Worm (Caenorhabditis elegans) whole organism, young adult: ENCODE data around the gene T13C5.3.
A peak's percentile ranks its signal among the peaks of the same experiment; 100 is the strongest.

ENCODE experiments used
- B0019.2 ChIP-seq: fragments of 200-800 bp; sonication (Bioruptor generic); conservative IDR thresholded peaks from 2 replicates; pipeline ENCODE4 v1.3.6; 2022; ENCODE audit warnings: missing genetic modification reagents, missing genetic modification characterization, missing compliant biosample characterization
- B0261.1 ChIP-seq: sonication (generic microtip); optimal IDR thresholded peaks from 2 replicates; lab custom pipeline; 2016; ENCODE audit warnings: mild to moderate bottlenecking, missing genetic modification characterization, moderate library complexity, missing compliant biosample characterization
- F10E7.11 ChIP-seq: sonication (generic microtip); optimal IDR thresholded peaks from 2 replicates; lab custom pipeline; 2017; ENCODE audit warnings: mild to moderate bottlenecking, missing genetic modification characterization, moderate library complexity, missing compliant biosample characterization
- F33H1.4 ChIP-seq: fragments of 200-800 bp; sonication (Bioruptor generic); IDR thresholded peaks from 2 replicates; pipeline ENCODE4 v1.3.6; 2022; ENCODE audit warnings: missing genetic modification reagents, missing genetic modification characterization, missing compliant biosample characterization
- K12H6.12 ChIP-seq: fragments of 200-800 bp; sonication (Bioruptor generic); optimal IDR thresholded peaks from 2 replicates; lab custom pipeline; 2018; ENCODE audit warnings: mild to moderate bottlenecking, missing genetic modification characterization, missing compliant biosample characterization
- Y67H2A.10 ChIP-seq: fragments of 200-800 bp; sonication (Bioruptor generic); conservative IDR thresholded peaks from 2 replicates; pipeline ENCODE4 v1.3.6; 2022; ENCODE audit warnings: missing genetic modification reagents, missing genetic modification characterization, missing compliant biosample characterization
- ZK185.1 ChIP-seq: sonication (generic microtip); optimal IDR thresholded peaks from 2 replicates; lab custom pipeline; 2016; ENCODE audit warnings: mild to moderate bottlenecking, missing genetic modification characterization, missing compliant biosample characterization; ENCODE audit not compliant: poor library complexity, severe bottlenecking
- akir-1 ChIP-seq: fragments of 200-800 bp; sonication (Bioruptor generic); optimal IDR thresholded peaks from 2 replicates; lab custom pipeline; 2018; ENCODE audit warnings: mild to moderate bottlenecking, missing genetic modification characterization, moderate library complexity, missing compliant biosample characterization
- attf-3 ChIP-seq: fragments of 200-800 bp; sonication (Bioruptor generic); conservative IDR thresholded peaks from 2 replicates; pipeline ENCODE4 v1.3.6; 2022; ENCODE audit warnings: missing genetic modification reagents, missing genetic modification characterization, missing compliant biosample characterization
- attf-5 ChIP-seq: fragments of 200-800 bp; sonication (Bioruptor generic); optimal IDR thresholded peaks from 2 replicates; lab custom pipeline; 2018; ENCODE audit warnings: mild to moderate bottlenecking, missing genetic modification characterization, missing compliant biosample characterization
- bed-1 ChIP-seq: fragments of 200-800 bp; sonication (Bioruptor generic); IDR thresholded peaks from 2 replicates; pipeline ENCODE4 v1.3.6; 2022; ENCODE audit warnings: missing genetic modification reagents, missing genetic modification characterization, missing compliant biosample characterization
- ceh-100 ChIP-seq: fragments of 200-800 bp; sonication (Bioruptor generic); IDR thresholded peaks from 2 replicates; pipeline ENCODE4 v1.3.6; 2022; ENCODE audit warnings: missing genetic modification reagents, missing genetic modification characterization, missing compliant biosample characterization
- ceh-58 ChIP-seq: fragments of 200-800 bp; sonication (Bioruptor generic); IDR thresholded peaks from 2 replicates; pipeline ENCODE4 v1.3.6; 2022; ENCODE audit warnings: missing genetic modification characterization, missing compliant biosample characterization
- dpl-1 ChIP-seq: fragments of 150-350 bp; optimal IDR thresholded peaks from 2 replicates; lab custom pipeline; 2014; ENCODE audit warnings: missing biosample characterization, missing genetic modification reagents, missing genetic modification characterization
- egl-44 ChIP-seq: fragments of 200-800 bp; sonication (Bioruptor generic); IDR thresholded peaks from 2 replicates; pipeline ENCODE4 v1.3.6; 2022; ENCODE audit warnings: missing genetic modification reagents, missing genetic modification characterization, missing compliant biosample characterization
- fkh-3 ChIP-seq: sonication (generic microtip); optimal IDR thresholded peaks from 2 replicates; lab custom pipeline; 2016; ENCODE audit warnings: mild to moderate bottlenecking, missing genetic modification characterization, missing compliant biosample characterization
- hmg-20 ChIP-seq: fragments of 200-800 bp; sonication (Bioruptor generic); IDR thresholded peaks from 2 replicates; pipeline ENCODE4 v1.3.6; 2022; ENCODE audit warnings: missing genetic modification reagents, missing genetic modification characterization, missing compliant biosample characterization
- hsf-1 ChIP-seq: fragments of 200-800 bp; sonication (Bioruptor generic); IDR thresholded peaks from 2 replicates; pipeline ENCODE4 v1.3.6; 2022; ENCODE audit warnings: missing genetic modification reagents, missing genetic modification characterization, missing compliant biosample characterization
- let-526 ChIP-seq: fragments of 200-800 bp; sonication (Bioruptor generic); IDR thresholded peaks from 2 replicates; pipeline ENCODE4 v1.3.6; 2022; ENCODE audit warnings: missing genetic modification reagents, missing genetic modification characterization, missing compliant biosample characterization
- let-607 ChIP-seq, 2 experiments: fragments of 200-800 bp in 1 of 2; sonication (Bioruptor generic) in 1 of 2; sonication (generic microtip) in 1 of 2; optimal IDR thresholded peaks; 2 replicates each; lab custom pipeline; 2016 to 2018; ENCODE audit warnings: mild to moderate bottlenecking in 2 of 2, missing compliant biosample characterization in 2 of 2, missing genetic modification characterization in 2 of 2, moderate library complexity in 2 of 2, missing genotype in 1 of 2
- lin-54 ChIP-seq: fragments of 200-800 bp; sonication (Bioruptor generic); optimal IDR thresholded peaks from 2 replicates; lab custom pipeline; 2018; ENCODE audit warnings: mild to moderate bottlenecking, missing genetic modification characterization, missing compliant biosample characterization
- lir-1 ChIP-seq: fragments of 200-800 bp; sonication (Bioruptor generic); conservative IDR thresholded peaks from 2 replicates; pipeline ENCODE4 v1.3.6; 2022; ENCODE audit warnings: missing genetic modification reagents, missing genetic modification characterization, missing compliant biosample characterization
- madf-3 ChIP-seq: fragments of 200-800 bp; sonication (Bioruptor generic); IDR thresholded peaks from 2 replicates; pipeline ENCODE4 v1.3.6; 2022; ENCODE audit warnings: missing genetic modification reagents, missing genetic modification characterization, missing compliant biosample characterization
- mes-4 ChIP-seq: sonication (generic microtip); optimal IDR thresholded peaks from 2 replicates; lab custom pipeline; 2016; ENCODE audit warnings: missing genotype, missing genetic modification characterization, missing compliant biosample characterization
- mxl-1 ChIP-seq: sonication (generic microtip); optimal IDR thresholded peaks from 2 replicates; lab custom pipeline; 2016; ENCODE audit warnings: missing genetic modification characterization, missing compliant biosample characterization
- nhr-27 ChIP-seq: fragments of 200-800 bp; sonication (Bioruptor generic); optimal IDR thresholded peaks from 2 replicates; lab custom pipeline; 2018; ENCODE audit warnings: mild to moderate bottlenecking, missing genetic modification characterization, moderate library complexity, missing compliant biosample characterization
- rcor-1 ChIP-seq: fragments of 200-800 bp; sonication (Bioruptor generic); IDR thresholded peaks from 2 replicates; pipeline ENCODE4 v1.3.6; 2022; ENCODE audit warnings: missing genetic modification reagents, missing genetic modification characterization, missing compliant biosample characterization
- rpc-1 ChIP-seq, 2 experiments: fragments of 150-350 bp in 1 of 2; sonication (generic microtip) in 1 of 2; optimal IDR thresholded peaks; 2 replicates each; lab custom pipeline; 2014 to 2018; ENCODE audit warnings: missing biosample characterization in 1 of 2, missing genetic modification characterization in 1 of 2, missing genetic modification reagents in 1 of 2, missing genotype in 1 of 2
- snpc-4 ChIP-seq, 5 experiments: fragments of 150-350 bp in 1 of 5; sonication (generic microtip) in 4 of 5; optimal IDR thresholded peaks; 2 replicates each; lab custom pipeline; 2014 to 2018; ENCODE audit warnings: missing genetic modification characterization in 5 of 5, missing biosample characterization in 3 of 5, antibody characterized with exemption in 2 of 5, mild to moderate bottlenecking in 2 of 5, missing compliant biosample characterization in 2 of 5, missing genotype in 2 of 5, moderate library complexity in 2 of 5, missing genetic modification reagents in 1 of 5
- zfh-2 ChIP-seq: fragments of 200-800 bp; sonication (Bioruptor generic); conservative IDR thresholded peaks from 2 replicates; pipeline ENCODE4 v1.3.6; 2022; ENCODE audit warnings: missing genetic modification reagents, missing genetic modification characterization, missing compliant biosample characterization

The T13C5.3 gene

DNA sequence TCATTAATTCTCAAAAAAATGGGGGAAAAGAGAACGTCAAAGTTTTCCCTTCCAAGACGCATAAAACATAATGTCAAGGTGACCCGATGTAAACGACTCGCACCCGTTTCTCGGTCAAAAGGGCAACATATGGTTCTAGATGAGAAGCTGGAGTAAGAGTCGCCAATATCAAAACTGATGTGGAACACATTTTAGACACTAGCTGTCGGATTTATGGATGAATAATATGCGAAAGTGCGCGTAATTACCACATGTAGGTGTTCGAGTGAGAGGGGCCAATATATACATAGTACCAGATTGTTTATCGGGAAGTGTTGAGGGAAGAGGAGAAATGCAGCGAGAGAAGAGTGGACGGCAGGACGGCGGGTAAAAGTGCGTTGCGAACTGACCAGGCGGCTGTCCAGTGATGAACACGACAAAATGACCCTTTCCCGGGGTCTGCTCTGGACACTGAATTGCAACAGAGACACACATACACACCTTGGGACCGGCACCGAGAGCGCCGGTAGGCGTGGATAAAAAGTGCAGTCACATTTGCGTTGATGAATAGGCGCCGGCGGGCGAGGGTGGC is 27.3 kb upstream of the T13C5.3 start:
- TF ChIP-seq let-526 (GFP tag; lab: Robert Waterston, UW) = no peak
- peak; percentile 28 for TF ChIP-seq zfh-2 (GFP tag; lab: Robert Waterston, UW)
- TF ChIP-seq ZK185.1 (tag; lab: Kevin White, UChicago) = no peak

DNA sequence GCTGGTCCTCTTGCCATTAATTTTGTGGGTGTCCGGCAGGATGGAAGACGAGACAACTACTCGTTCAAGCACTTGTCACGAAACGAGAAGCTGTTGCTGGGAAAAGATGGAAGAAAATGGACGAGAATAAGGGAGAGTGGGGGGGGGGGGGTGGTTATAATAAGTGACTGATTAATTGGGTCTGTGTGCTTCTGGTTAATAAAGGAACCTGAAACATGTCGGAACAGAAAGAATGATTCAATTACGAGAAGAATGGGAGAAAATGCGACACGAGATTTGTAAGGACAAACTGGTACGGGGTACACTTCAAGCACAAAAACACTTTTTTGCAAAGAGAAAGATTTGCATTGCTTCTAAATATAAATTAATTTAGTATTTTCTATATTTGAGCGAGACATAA is 22.9 kb upstream of the T13C5.3 start:
- TF ChIP-seq attf-5 (GFP tag; lab: Kevin White, UChicago) (no peak), madf-3 (GFP tag; lab: Robert Waterston, UW) (no peak), rcor-1 (GFP tag; lab: Robert Waterston, UW) (no peak), hsf-1 (no peak)

DNA sequence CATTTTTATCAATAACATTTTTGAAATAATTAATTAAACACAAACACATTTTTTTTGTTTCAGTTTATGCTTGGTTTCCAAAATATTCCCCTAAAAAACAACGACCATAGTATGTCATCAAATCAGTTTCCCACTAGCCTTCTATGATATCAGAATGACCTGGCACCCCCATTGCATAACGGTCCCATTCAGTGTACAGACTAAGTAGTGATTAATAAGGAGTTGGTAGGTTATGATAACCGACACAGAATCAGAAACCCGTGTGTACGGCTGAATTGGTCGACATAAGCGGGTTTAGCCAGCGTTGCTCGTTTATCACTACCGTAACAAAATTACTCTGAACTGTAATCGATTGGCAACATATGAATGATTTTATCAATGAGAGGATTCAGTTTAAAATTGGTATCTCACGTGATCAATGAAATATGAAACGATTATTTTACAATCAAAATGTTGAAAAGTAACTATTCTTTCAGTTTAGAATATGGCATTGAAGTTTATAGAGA is 20.9 kb upstream of the T13C5.3 start:
- no peak for TF ChIP-seq ZK185.1 (tag; lab: Kevin White, UChicago)
- no peak for TF ChIP-seq lin-54
- TF ChIP-seq ceh-58 (GFP tag; lab: Robert Waterston, UW) = no peak
- TF ChIP-seq mxl-1 (tag; lab: Kevin White, UChicago) = no peak
- TF ChIP-seq fkh-3 (tag; lab: Kevin White, UChicago) = no peak
- TF ChIP-seq snpc-4 (GFP tag; optimal IDR thresholded peaks at IDR 0.05; lab: Kevin White, UChicago) = no peak
- TF ChIP-seq snpc-4 (tag; optimal IDR thresholded peaks at IDR 0.05; lab: Kevin White, UChicago) = no peak
- no peak for TF ChIP-seq rpc-1 (optimal IDR thresholded peaks at IDR 0.05; lab: Kevin White, UChicago)
- TF ChIP-seq rpc-1 (tag; optimal IDR thresholded peaks at IDR 0.05; lab: Kevin White, UChicago) = no peak
- TF ChIP-seq B0261.1 (tag; lab: Kevin White, UChicago) = no peak
- no peak for TF ChIP-seq lir-1 (GFP tag; lab: Robert Waterston, UW)
- no peak for TF ChIP-seq K12H6.12 (tag; lab: Kevin White, UChicago)
- no peak for TF ChIP-seq F33H1.4 (GFP tag; lab: Robert Waterston, UW)
- TF ChIP-seq F10E7.11 (tag; lab: Kevin White, UChicago) = no peak
- no peak for TF ChIP-seq let-526 (GFP tag; lab: Robert Waterston, UW)
- no peak for TF ChIP-seq B0019.2 (GFP tag; lab: Robert Waterston, UW)
- no peak for TF ChIP-seq bed-1 (GFP tag; lab: Robert Waterston, UW)
- TF ChIP-seq let-607 (tag; optimal IDR thresholded peaks at IDR 0.05; lab: Kevin White, UChicago) = no peak
- TF ChIP-seq dpl-1 (GFP tag; lab: Kevin White, UChicago) = no peak
- TF ChIP-seq egl-44 (GFP tag; lab: Robert Waterston, UW) = no peak
- TF ChIP-seq, all 124 proteins: peak for 0

DNA sequence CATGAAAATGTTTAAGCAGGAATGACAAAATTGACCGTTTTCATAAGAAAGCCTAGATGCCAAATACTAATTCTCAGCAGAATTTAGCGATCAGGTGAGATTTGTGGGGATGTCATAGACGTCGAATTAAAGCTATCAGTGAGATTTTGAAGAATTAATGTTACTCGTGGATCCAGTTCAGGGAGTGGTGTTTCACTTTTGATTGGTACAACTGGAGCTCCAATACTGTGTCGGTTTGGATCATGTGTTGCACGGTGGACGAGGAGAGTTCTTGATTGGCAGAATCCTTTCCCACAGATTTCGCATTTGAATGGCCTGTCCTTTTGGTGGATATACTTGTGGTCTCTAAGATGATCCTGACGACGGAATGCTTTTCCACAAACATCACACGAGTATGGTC is 18.8 kb upstream of the T13C5.3 start:
- TF ChIP-seq K12H6.12 (tag; lab: Kevin White, UChicago) (no peak), dpl-1 (GFP tag; lab: Kevin White, UChicago) (no peak), hmg-20 (no peak), mes-4 (tag; lab: Kevin White, UChicago) (no peak), attf-3 (GFP tag; lab: Robert Waterston, UW) (no peak)

DNA sequence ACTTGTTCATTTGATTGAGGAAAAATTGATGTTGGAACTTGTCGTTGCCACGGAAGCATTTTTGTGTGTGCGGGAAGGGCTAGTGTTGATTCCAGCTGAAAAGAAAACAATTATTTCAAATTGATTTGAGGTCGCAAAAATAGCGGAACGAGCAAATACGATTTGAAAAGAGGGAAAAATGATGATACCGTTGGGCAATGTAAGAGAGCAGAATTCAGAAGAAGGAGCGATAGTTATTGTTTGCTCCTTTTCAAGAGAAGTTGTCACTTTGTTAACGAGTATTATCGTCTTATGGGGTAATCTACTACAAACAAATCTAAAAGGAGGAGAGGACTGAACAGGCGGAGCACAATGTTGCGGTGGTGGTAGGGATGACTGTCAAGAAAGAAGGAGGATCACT is 17.9 kb upstream of the T13C5.3 start, which contains the start of gene odd-2:
TSS of gene odd-2 (minus strand) at position 101 of the 400 bp plus-strand sequence.
- TF ChIP-seq akir-1 (GFP tag; lab: Kevin White, UChicago) = no peak
- TF ChIP-seq nhr-27 (tag; lab: Kevin White, UChicago) = no peak
- no peak for TF ChIP-seq ceh-100 (GFP tag; lab: Robert Waterston, UW)
- TF ChIP-seq Y67H2A.10 (GFP tag; lab: Robert Waterston, UW) = no peak
- TF ChIP-seq F10E7.11 (tag; lab: Kevin White, UChicago) = no peak
- TF ChIP-seq, all 124 proteins: peak for 0
